Worm (Caenorhabditis elegans) whole organism, midembryonic: ENCODE results near the gene gsp-1.

ENCODE experiments used
- T22C8.4 ChIP-seq: fragments of 200-800 bp; sonication (Bioruptor generic); IDR thresholded peaks from 2 replicates; pipeline ENCODE4 v1.3.6; 2022; ENCODE audit warnings: missing genetic modification characterization, missing compliant biosample characterization
- flt-1 ChIP-seq: fragments of 200-800 bp; sonication (Bioruptor generic); IDR thresholded peaks from 2 replicates; pipeline ENCODE4 v1.3.6; 2022; ENCODE audit warnings: missing genetic modification characterization, missing compliant biosample characterization
- med-1 ChIP-seq: sonication (generic microtip); optimal IDR thresholded peaks from 2 replicates; lab custom pipeline; 2017; ENCODE audit warnings: missing genetic modification characterization, mild to moderate bottlenecking, missing compliant biosample characterization, antibody characterized with exemption, missing genetic modification reagents; ENCODE audit not compliant: insufficient read depth
- ref-1 ChIP-seq: fragments of 200-800 bp; sonication (Bioruptor generic); conservative IDR thresholded peaks from 2 replicates; pipeline ENCODE4 v1.3.6; 2022; ENCODE audit warnings: missing genetic modification reagents, missing genetic modification characterization, missing compliant biosample characterization
- ztf-23 ChIP-seq: fragments of 200-800 bp; sonication (Bioruptor generic); IDR thresholded peaks from 2 replicates; pipeline ENCODE4 v1.3.6; 2022; ENCODE audit warnings: missing genetic modification reagents, missing genetic modification characterization, missing compliant biosample characterization
- ztf-29 ChIP-seq: fragments of 200-800 bp; sonication (Bioruptor generic); IDR thresholded peaks from 2 replicates; pipeline ENCODE4 v1.3.6; 2022; ENCODE audit warnings: missing genetic modification reagents, missing genetic modification characterization, missing compliant biosample characterization

DNA sequence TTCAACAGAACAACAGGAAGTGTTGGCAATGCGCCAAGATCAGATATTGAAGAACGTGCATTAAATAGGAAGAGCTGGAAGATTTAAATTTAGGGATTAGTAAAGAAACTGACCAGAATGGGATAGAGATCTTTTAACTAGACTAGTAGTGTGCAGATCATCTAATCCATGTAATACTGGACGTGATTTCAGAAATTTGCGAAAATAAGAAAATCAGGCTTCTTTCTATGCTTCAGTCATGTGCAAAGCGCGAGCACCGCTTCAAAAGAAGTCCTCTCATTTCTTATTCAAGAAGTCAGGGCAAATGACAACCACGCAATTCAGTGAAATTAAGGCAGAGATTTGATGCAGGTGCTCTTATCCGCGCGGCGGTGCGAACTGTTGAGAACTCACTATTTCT lies 35.8 kb downstream of the gsp-1 start:
- TF ChIP-seq med-1: no peak
- TF ChIP-seq flt-1: no peak
- no peak for TF ChIP-seq ref-1 (GFP tag; lab: Robert Waterston, UW)
- TF ChIP-seq ztf-23 (GFP tag; lab: Robert Waterston, UW): no peak
- TF ChIP-seq ztf-29 (GFP tag; lab: Robert Waterston, UW): no peak
- TF ChIP-seq T22C8.4 (GFP tag; lab: Robert Waterston, UW): no peak
